Fruit fly (Drosophila melanogaster) whole organism, embryonic: ENCODE data around the gene Nep4.

ENCODE experiments used
- Atf6 ChIP-seq: fragments of 200-800 bp; sonication (Bioruptor generic); IDR thresholded peaks from 2 replicates; pipeline ENCODE4 v1.3.6; 2022; ENCODE audit warnings: missing biosample characterization, missing genetic modification characterization
- CG10267 ChIP-seq: fragments of 200-800 bp; sonication (Bioruptor generic); optimal IDR thresholded peaks from 2 replicates; lab custom pipeline; 2018; ENCODE audit warnings: missing biosample characterization, mild to moderate bottlenecking, missing genetic modification characterization, moderate library complexity
- CG11723 ChIP-seq: fragments of 200-800 bp; sonication (Bioruptor generic); optimal IDR thresholded peaks from 2 replicates; lab custom pipeline; 2017; ENCODE audit warnings: missing biosample characterization, mild to moderate bottlenecking, missing genetic modification characterization
- CG13287 ChIP-seq: fragments of 200-800 bp; sonication (Bioruptor generic); IDR thresholded peaks from 2 replicates; pipeline ENCODE4 v1.3.6; 2022; ENCODE audit warnings: missing biosample characterization, missing genetic modification characterization; ENCODE audit not compliant: partially characterized antibody
- CG14441 ChIP-seq: fragments of 200-800 bp; sonication (Bioruptor generic); IDR thresholded peaks from 2 replicates; pipeline ENCODE4 v1.3.6; 2022; ENCODE audit warnings: missing biosample characterization, missing genetic modification characterization
- CG16815 ChIP-seq: fragments of 200-800 bp; sonication (Bioruptor generic); optimal IDR thresholded peaks from 3 replicates; lab custom pipeline; 2017; ENCODE audit warnings: missing biosample characterization, mild to moderate bottlenecking, missing genetic modification characterization
- CG17359 ChIP-seq: fragments of 200-800 bp; sonication (Bioruptor generic); optimal IDR thresholded peaks from 3 replicates; lab custom pipeline; 2018; ENCODE audit warnings: missing biosample characterization, mild to moderate bottlenecking, missing genetic modification characterization, moderate library complexity
- CG2120 ChIP-seq: fragments of 200-800 bp; sonication (Bioruptor generic); optimal IDR thresholded peaks from 3 replicates; lab custom pipeline; 2016; ENCODE audit warnings: missing biosample characterization, missing genetic modification characterization
- CG32772 ChIP-seq: fragments of 200-800 bp; sonication (Bioruptor generic); IDR thresholded peaks from 2 replicates; pipeline ENCODE4 v1.3.6; 2022; ENCODE audit warnings: missing biosample characterization, missing genetic modification characterization
- CG34224 ChIP-seq: fragments of 200-800 bp; sonication (Bioruptor generic); IDR thresholded peaks from 3 replicates; pipeline ENCODE4 v1.3.6; 2022; ENCODE audit warnings: missing biosample characterization, missing genetic modification characterization; ENCODE audit not compliant: partially characterized antibody
- CG4404 ChIP-seq: fragments of 200-800 bp; sonication (Bioruptor generic); IDR thresholded peaks from 2 replicates; pipeline ENCODE4 v1.3.6; 2022; ENCODE audit warnings: missing biosample characterization, missing genetic modification characterization
- CG4730 ChIP-seq: fragments of 200-800 bp; sonication (Bioruptor generic); IDR thresholded peaks from 2 replicates; pipeline ENCODE4 v1.3.6; 2022; ENCODE audit warnings: missing biosample characterization, missing genetic modification characterization
- CG9727 ChIP-seq: fragments of 200-800 bp; sonication (Bioruptor generic); optimal IDR thresholded peaks from 3 replicates; lab custom pipeline; 2017; ENCODE audit warnings: missing biosample characterization, mild to moderate bottlenecking, missing genetic modification characterization
- D19A ChIP-seq: fragments of 200-800 bp; optimal IDR thresholded peaks from 3 replicates; lab custom pipeline; 2019; ENCODE audit warnings: missing biosample characterization, mild to moderate bottlenecking, missing genetic modification characterization, moderate library complexity
- D19B ChIP-seq: fragments of 200-800 bp; sonication (Bioruptor generic); optimal IDR thresholded peaks from 2 replicates; lab custom pipeline; 2017; ENCODE audit warnings: missing biosample characterization, mild to moderate bottlenecking, missing genetic modification characterization
- Dip3 ChIP-seq: fragments of 200-800 bp; sonication (Bioruptor generic); optimal IDR thresholded peaks from 3 replicates; lab custom pipeline; 2016; ENCODE audit warnings: missing biosample characterization, missing genetic modification characterization
- Doc3 ChIP-seq: fragments of 200-800 bp; sonication (Bioruptor generic); IDR thresholded peaks from 3 replicates; pipeline ENCODE4 v1.3.6; 2022; ENCODE audit warnings: missing biosample characterization, missing genetic modification characterization; ENCODE audit not compliant: partially characterized antibody
- Fer1 ChIP-seq: fragments of 200-800 bp; sonication (Bioruptor generic); optimal IDR thresholded peaks from 2 replicates; lab custom pipeline; 2017; ENCODE audit warnings: missing biosample characterization, mild to moderate bottlenecking, missing genetic modification characterization
- Gsc ChIP-seq: fragments of 200-800 bp; sonication (Bioruptor generic); IDR thresholded peaks from 2 replicates; pipeline ENCODE4 v1.3.6; 2022; ENCODE audit warnings: missing biosample characterization, missing genetic modification characterization
- H15 ChIP-seq: fragments of 200-800 bp; sonication (Bioruptor generic); IDR thresholded peaks from 3 replicates; pipeline ENCODE4 v1.3.6; 2022; ENCODE audit warnings: missing biosample characterization, missing genetic modification characterization
- HLH4C ChIP-seq: fragments of 200-800 bp; sonication (Bioruptor generic); IDR thresholded peaks from 3 replicates; pipeline ENCODE4 v1.3.6; 2022; ENCODE audit warnings: missing biosample characterization, missing genetic modification characterization; ENCODE audit not compliant: partially characterized antibody
- HLHmδ ChIP-seq: fragments of 200-800 bp; sonication (Bioruptor generic); optimal IDR thresholded peaks from 2 replicates; lab custom pipeline; 2018; ENCODE audit warnings: missing biosample characterization, mild to moderate bottlenecking, missing genetic modification characterization, moderate library complexity
- Hand ChIP-seq: fragments of 200-800 bp; sonication (Bioruptor generic); optimal IDR thresholded peaks from 2 replicates; lab custom pipeline; 2017; ENCODE audit warnings: mild to moderate bottlenecking, missing biosample characterization, missing genetic modification reagents, missing genetic modification characterization
- Hr3 ChIP-seq: fragments of 200-800 bp; sonication (Bioruptor generic); optimal IDR thresholded peaks from 3 replicates; lab custom pipeline; 2016; ENCODE audit warnings: missing biosample characterization, missing genetic modification characterization
- Lhr ChIP-seq: fragments of 200-800 bp; sonication (Bioruptor generic); optimal IDR thresholded peaks from 3 replicates; lab custom pipeline; 2017; ENCODE audit warnings: mild to moderate bottlenecking, missing biosample characterization, missing genetic modification reagents, missing genetic modification characterization
- MESR4 ChIP-seq: fragments of 200-800 bp; sonication (Bioruptor generic); optimal IDR thresholded peaks from 2 replicates; lab custom pipeline; 2018; ENCODE audit warnings: missing biosample characterization, mild to moderate bottlenecking, missing genetic modification characterization, moderate library complexity
- Mad ChIP-seq: fragments of 200-800 bp; sonication (Bioruptor generic); optimal IDR thresholded peaks from 2 replicates; lab custom pipeline; 2016; ENCODE audit warnings: missing biosample characterization, missing genetic modification characterization
- Neu2 ChIP-seq: fragments of 200-800 bp; sonication (Bioruptor generic); optimal IDR thresholded peaks from 3 replicates; lab custom pipeline; 2016; ENCODE audit warnings: missing biosample characterization, missing genetic modification characterization, borderline replicate concordance
- NfI ChIP-seq: fragments of 200-800 bp; sonication (Bioruptor generic); optimal IDR thresholded peaks from 3 replicates; lab custom pipeline; 2018; ENCODE audit warnings: missing biosample characterization, mild to moderate bottlenecking, missing genetic modification characterization, moderate library complexity
- Opbp ChIP-seq: fragments of 200-800 bp; sonication (Bioruptor generic); IDR thresholded peaks from 3 replicates; pipeline ENCODE4 v1.3.6; 2022; ENCODE audit warnings: missing biosample characterization, missing genetic modification characterization; ENCODE audit not compliant: partially characterized antibody
- Sry-δ ChIP-seq: fragments of 200-800 bp; sonication (Bioruptor generic); optimal IDR thresholded peaks from 2 replicates; lab custom pipeline; 2016; ENCODE audit warnings: missing biosample characterization, missing genetic modification characterization
- ap ChIP-seq: fragments of 200-800 bp; sonication (Bioruptor generic); IDR thresholded peaks from 2 replicates; pipeline ENCODE4 v1.3.6; 2022; ENCODE audit warnings: missing biosample characterization, missing genetic modification characterization
- bigmax ChIP-seq: fragments of 200-800 bp; sonication (Bioruptor generic); optimal IDR thresholded peaks from 2 replicates; lab custom pipeline; 2018; ENCODE audit warnings: missing biosample characterization, mild to moderate bottlenecking, missing genetic modification characterization
- dan ChIP-seq: fragments of 200-800 bp; sonication (Bioruptor generic); IDR thresholded peaks from 2 replicates; pipeline ENCODE4 v1.3.6; 2022; ENCODE audit warnings: missing biosample characterization, missing genetic modification characterization
- eve ChIP-seq, 2 experiments: fragments of >200 bp; optimal IDR thresholded peaks; 2 replicates each; lab custom pipeline; 2017; ENCODE audit warnings: missing biosample characterization in 2 of 2, missing genetic modification characterization in 2 of 2
- hth ChIP-seq: fragments of >200 bp; optimal IDR thresholded peaks from 2 replicates; lab custom pipeline; 2017; ENCODE audit warnings: inconsistent platforms
- kah ChIP-seq: fragments of 200-800 bp; sonication (Bioruptor generic); optimal IDR thresholded peaks from 2 replicates; lab custom pipeline; 2018; ENCODE audit warnings: missing biosample characterization, mild to moderate bottlenecking, missing genetic modification characterization
- kay ChIP-seq: fragments of 200-800 bp; sonication (Bioruptor generic); optimal IDR thresholded peaks from 2 replicates; lab custom pipeline; 2016; ENCODE audit warnings: missing biosample characterization, missing genetic modification characterization
- maf-S ChIP-seq: fragments of 200-800 bp; sonication (Bioruptor generic); optimal IDR thresholded peaks from 2 replicates; lab custom pipeline; 2016; ENCODE audit warnings: missing biosample characterization, missing genetic modification characterization
- nerfin-1 ChIP-seq: fragments of 200-800 bp; sonication (Bioruptor generic); optimal IDR thresholded peaks from 3 replicates; lab custom pipeline; 2019; ENCODE audit warnings: missing biosample characterization, mild to moderate bottlenecking, missing genetic modification characterization, moderate library complexity
- nerfin-2 ChIP-seq: fragments of 200-800 bp; sonication (Bioruptor generic); IDR thresholded peaks from 2 replicates; pipeline ENCODE4 v1.3.6; 2022; ENCODE audit warnings: missing biosample characterization, missing genetic modification characterization; ENCODE audit not compliant: partially characterized antibody
- sd ChIP-seq: fragments of 200-800 bp; sonication (Bioruptor generic); optimal IDR thresholded peaks from 3 replicates; lab custom pipeline; 2018; ENCODE audit warnings: missing biosample characterization, mild to moderate bottlenecking, missing genetic modification characterization, moderate library complexity
- so ChIP-seq: fragments of 200-800 bp; sonication (Bioruptor generic); IDR thresholded peaks from 3 replicates; pipeline ENCODE4 v1.3.6; 2022; ENCODE audit warnings: missing biosample characterization, missing genetic modification characterization
- ssp ChIP-seq: fragments of 200-800 bp; sonication (Bioruptor generic); IDR thresholded peaks from 2 replicates; pipeline ENCODE4 v1.3.6; 2022; ENCODE audit warnings: missing biosample characterization, missing genetic modification characterization
- tna ChIP-seq: fragments of 200-800 bp; sonication (Bioruptor generic); IDR thresholded peaks from 2 replicates; pipeline ENCODE4 v1.3.6; 2022; ENCODE audit warnings: missing biosample characterization, missing genetic modification characterization; ENCODE audit not compliant: partially characterized antibody
- trem ChIP-seq: fragments of 200-800 bp; optimal IDR thresholded peaks from 3 replicates; lab custom pipeline; 2019; ENCODE audit warnings: missing biosample characterization, mild to moderate bottlenecking, missing genetic modification characterization, moderate library complexity
- tx ChIP-seq: fragments of 200-800 bp; sonication (Bioruptor generic); optimal IDR thresholded peaks from 2 replicates; lab custom pipeline; 2016; ENCODE audit warnings: missing biosample characterization, missing genetic modification characterization
- zen2 ChIP-seq: fragments of 200-800 bp; sonication (Bioruptor generic); IDR thresholded peaks from 3 replicates; pipeline ENCODE4 v1.3.6; 2022; ENCODE audit warnings: missing biosample characterization, missing genetic modification characterization; ENCODE audit not compliant: partially characterized antibody

Nep4 gene

DNA sequence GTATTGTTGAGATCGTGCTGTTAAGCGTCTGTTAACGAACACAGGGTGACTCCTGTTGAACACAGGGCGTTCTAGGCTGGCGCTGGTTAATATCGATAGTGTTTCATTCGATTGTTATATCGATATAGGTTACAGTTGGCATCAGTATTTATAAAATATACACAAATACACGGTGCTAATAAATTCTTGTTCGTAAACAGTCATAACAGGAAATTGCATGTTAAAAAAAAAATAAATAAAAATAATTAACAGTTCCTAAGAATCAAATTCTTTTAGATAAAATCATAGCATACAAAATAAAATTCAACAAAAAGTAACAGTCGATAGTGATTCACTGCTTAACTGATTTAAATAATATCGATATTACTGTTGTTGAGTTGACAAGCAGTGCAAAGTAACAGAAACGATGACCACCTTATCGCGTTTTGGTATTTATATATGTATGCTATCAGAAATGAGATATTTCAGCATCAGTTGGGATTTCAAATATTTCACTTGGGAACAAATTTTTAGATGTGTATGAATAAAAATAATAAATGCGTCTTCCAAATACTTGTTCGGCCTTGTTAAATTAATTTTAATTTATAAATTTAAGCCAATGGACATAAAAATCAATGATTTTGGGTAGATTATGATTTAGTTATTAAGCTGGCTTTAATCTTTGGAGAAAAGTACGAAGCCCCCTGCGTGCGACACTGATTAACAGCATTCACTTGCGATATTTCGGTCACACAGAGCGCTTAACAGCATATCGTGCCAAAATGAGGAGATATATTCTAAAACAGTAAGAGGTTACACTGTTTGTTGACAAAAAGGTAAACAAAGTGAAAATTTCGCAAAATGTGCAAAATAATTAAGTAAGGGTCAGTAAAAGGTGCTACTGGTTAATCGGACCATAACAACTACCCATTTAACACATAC, 24.8 kb downstream of the Nep4 start, which contains the start of the genes Pi3K92E and Lrrk (continued):
- no peak for TF ChIP-seq CG10267 (tag; lab: Kevin White, UChicago)
- no peak for TF ChIP-seq Hr3
- TF ChIP-seq trem (tag; lab: Kevin White, UChicago), result peak; percentile 15
- no peak for TF ChIP-seq so (GFP tag; lab: Robert Waterston, UW)
- no peak for TF ChIP-seq sd (tag; lab: Kevin White, UChicago)
- no peak for TF ChIP-seq Atf6 (GFP tag; lab: Robert Waterston, UW)
- TF ChIP-seq NfI (GFP tag; lab: Kevin White, UChicago), result peak; percentile 67
- TF ChIP-seq CG9727 (GFP tag; lab: Kevin White, UChicago), result no peak
- TF ChIP-seq HLH4C (GFP tag; lab: Robert Waterston, UW), result peak; percentile 91
- no peak for TF ChIP-seq MESR4 (GFP tag; lab: Kevin White, UChicago)
- no peak for TF ChIP-seq CG11723 (GFP tag; lab: Kevin White, UChicago)
- no peak for TF ChIP-seq Sry-δ (GFP tag; lab: Kevin White, UChicago)
- no peak for TF ChIP-seq eve (GFP tag; optimal IDR thresholded peaks at IDR 0.05; lab: Kevin White, UChicago)
- TF ChIP-seq CG16815 (GFP tag; lab: Kevin White, UChicago), result no peak
- TF ChIP-seq CG34224, result peak; percentile 78
- no peak for TF ChIP-seq D19B (GFP tag; lab: Kevin White, UChicago)
- peak; percentile 55; the same call in 1 of the 2 replicates for TF ChIP-seq tna (GFP tag; lab: Robert Waterston, UW)
- no peak for TF ChIP-seq D19A (tag; lab: Kevin White, UChicago)
- TF ChIP-seq maf-S (GFP tag; lab: Kevin White, UChicago), result no peak
- TF ChIP-seq CG14441 (GFP tag; lab: Robert Waterston, UW), result no peak
- no peak for TF ChIP-seq tx (GFP tag; lab: Kevin White, UChicago)
- no peak for TF ChIP-seq Dip3 (GFP tag; lab: Kevin White, UChicago)
- TF ChIP-seq kay (GFP tag; lab: Kevin White, UChicago), result no peak
- no peak for TF ChIP-seq Hand (GFP tag; lab: Kevin White, UChicago)
- TF ChIP-seq nerfin-2, result peak; percentile 83
- no peak for TF ChIP-seq Gsc (GFP tag; lab: Robert Waterston, UW)
- no peak for TF ChIP-seq ssp (GFP tag; lab: Robert Waterston, UW)
- TF ChIP-seq Lhr (GFP tag; lab: Kevin White, UChicago), result no peak
- peak; percentile 58 for TF ChIP-seq HLHmδ (GFP tag; lab: Kevin White, UChicago)
- no peak for TF ChIP-seq CG32772 (GFP tag; lab: Robert Waterston, UW)
- no peak for TF ChIP-seq CG4730 (GFP tag; lab: Robert Waterston, UW)
- TF ChIP-seq zen2, result peak; percentile 78; the same call in 2 of the 3 replicates
- no peak for TF ChIP-seq Fer1 (GFP tag; lab: Kevin White, UChicago)
- TF ChIP-seq CG13287 (GFP tag; lab: Robert Waterston, UW), result peak; percentile 79
- TF ChIP-seq ap (GFP tag; lab: Robert Waterston, UW), result no peak
- no peak for TF ChIP-seq dan
- TF ChIP-seq nerfin-1, result no peak
- peak; percentile 79 for TF ChIP-seq Neu2 (GFP tag; lab: Kevin White, UChicago)
- no peak for TF ChIP-seq H15
- no peak for TF ChIP-seq hth
- peak; percentile 56 for TF ChIP-seq Mad (GFP tag; lab: Kevin White, UChicago)
- TF ChIP-seq CG17359 (tag; lab: Kevin White, UChicago), result peak; percentile 21
- peak; percentile 86 for TF ChIP-seq Opbp
- peak; percentile 74 for TF ChIP-seq Doc3 (GFP tag; lab: Robert Waterston, UW)
- no peak for TF ChIP-seq kah (GFP tag; lab: Kevin White, UChicago)
- TF ChIP-seq bigmax (GFP tag; lab: Kevin White, UChicago), result no peak
- TF ChIP-seq CG2120 (GFP tag; lab: Kevin White, UChicago), result no peak
- TF ChIP-seq CG4404, result no peak
